Fruit fly (Drosophila melanogaster): ENCODE measurements around the gene Syn.

- no peak for TF ChIP-seq E2f1 (GFP tag; IDR thresholded peaks at IDR 0.05)
- TF ChIP-seq Abd-B (GFP tag; optimal IDR thresholded peaks at IDR 0.05) = no peak
- no peak for TF ChIP-seq Sry-β (GFP tag; optimal IDR thresholded peaks at IDR 0.05)
- TF ChIP-seq da (GFP tag; optimal IDR thresholded peaks at IDR 0.05) = no peak
- no peak for TF ChIP-seq zfh1 (GFP tag; IDR thresholded peaks at IDR 0.05)
- no peak for TF ChIP-seq pzg (GFP tag; optimal IDR thresholded peaks at IDR 0.05)
- TF ChIP-seq CG7357 (GFP tag; IDR thresholded peaks at IDR 0.05) = no peak
- no peak for TF ChIP-seq CG2116 (GFP tag; optimal IDR thresholded peaks at IDR 0.05)
- TF ChIP-seq Awh (GFP tag; IDR thresholded peaks at IDR 0.05) = no peak
Measured at dm6 chr3R:10251218-10251617, 60.7 kb downstream of the Syn start, which contains the start of gene CG3999.

Measured in whole organism, embryonic.